Fruit fly (Drosophila melanogaster) whole organism, embryonic: Measurements from ENCODE around the gene CG15425.

ENCODE experiments used
- CG10431 ChIP-seq: fragments of 200-800 bp; sonication (Bioruptor generic); optimal IDR thresholded peaks from 3 replicates; lab custom pipeline; 2018; ENCODE audit warnings: missing biosample characterization, mild to moderate bottlenecking, missing genetic modification characterization
- CG10979 ChIP-seq: fragments of 200-800 bp; sonication (Bioruptor generic); optimal IDR thresholded peaks from 2 replicates; lab custom pipeline; 2018; ENCODE audit warnings: missing biosample characterization, mild to moderate bottlenecking, missing genetic modification characterization, moderate library complexity
- CG11085 ChIP-seq: fragments of 200-800 bp; sonication (Bioruptor generic); IDR thresholded peaks from 2 replicates; pipeline ENCODE4 v1.3.6; 2022; ENCODE audit warnings: missing biosample characterization, missing genetic modification characterization
- CG11093 ChIP-seq: fragments of 200-800 bp; sonication (Bioruptor generic); IDR thresholded peaks from 3 replicates; pipeline ENCODE4 v1.3.6; 2022; ENCODE audit warnings: missing biosample characterization, missing genetic modification characterization
- CG12299 ChIP-seq: fragments of 200-800 bp; sonication (Bioruptor generic); optimal IDR thresholded peaks from 2 replicates; lab custom pipeline; 2018; ENCODE audit warnings: missing biosample characterization, mild to moderate bottlenecking, missing genetic modification characterization
- CG12391 ChIP-seq: fragments of 200-800 bp; sonication (Bioruptor generic); optimal IDR thresholded peaks from 3 replicates; lab custom pipeline; 2018; ENCODE audit warnings: missing biosample characterization, mild to moderate bottlenecking, missing genetic modification characterization, moderate library complexity
- CG12769 ChIP-seq: fragments of 200-800 bp; sonication (Bioruptor generic); optimal IDR thresholded peaks from 2 replicates; lab custom pipeline; 2019; ENCODE audit warnings: missing biosample characterization, mild to moderate bottlenecking, missing genetic modification characterization, moderate library complexity
- CG13894 ChIP-seq: fragments of 200-800 bp; sonication (Bioruptor generic); optimal IDR thresholded peaks from 3 replicates; lab custom pipeline; 2018; ENCODE audit warnings: missing biosample characterization, mild to moderate bottlenecking, missing genetic modification characterization, moderate library complexity
- CG14710 ChIP-seq: fragments of 200-800 bp; sonication (Bioruptor generic); optimal IDR thresholded peaks from 3 replicates; lab custom pipeline; 2019; ENCODE audit warnings: missing biosample characterization, mild to moderate bottlenecking, missing genetic modification characterization, moderate library complexity
- CG16813 ChIP-seq: fragments of 200-800 bp; sonication (Bioruptor generic); IDR thresholded peaks from 3 replicates; pipeline ENCODE4 v1.3.6; 2022; ENCODE audit warnings: missing biosample characterization, missing genetic modification characterization; ENCODE audit not compliant: partially characterized antibody
- CG16863 ChIP-seq: fragments of 200-800 bp; sonication (Bioruptor generic); optimal IDR thresholded peaks from 3 replicates; lab custom pipeline; 2016; ENCODE audit warnings: missing biosample characterization, missing genetic modification characterization
- CG18764 ChIP-seq: fragments of 200-800 bp; sonication (Bioruptor generic); optimal IDR thresholded peaks from 3 replicates; lab custom pipeline; 2016; ENCODE audit warnings: missing biosample characterization, missing genetic modification characterization
- CG2678 ChIP-seq: fragments of 200-800 bp; sonication (Bioruptor generic); optimal IDR thresholded peaks from 3 replicates; lab custom pipeline; 2019; ENCODE audit warnings: missing biosample characterization, mild to moderate bottlenecking, missing genetic modification characterization, moderate library complexity
- CG31224 ChIP-seq: fragments of 200-800 bp; sonication (Bioruptor generic); IDR thresholded peaks from 2 replicates; pipeline ENCODE4 v1.3.6; 2022; ENCODE audit warnings: missing biosample characterization, missing genetic modification characterization
- CG31441 ChIP-seq: fragments of 200-800 bp; sonication (Bioruptor generic); IDR thresholded peaks from 2 replicates; pipeline ENCODE4 v1.3.6; 2022; ENCODE audit warnings: missing biosample characterization, missing genetic modification characterization
- CG32532 ChIP-seq: fragments of 200-800 bp; sonication (Bioruptor generic); IDR thresholded peaks from 2 replicates; pipeline ENCODE4 v1.3.6; 2022; ENCODE audit warnings: missing biosample characterization, missing genetic modification characterization
- CG3847 ChIP-seq: fragments of 200-800 bp; sonication (Bioruptor generic); IDR thresholded peaks from 2 replicates; pipeline ENCODE4 v1.3.6; 2022; ENCODE audit warnings: missing biosample characterization, missing genetic modification characterization
- CG4360 ChIP-seq: fragments of 200-800 bp; sonication (Bioruptor generic); IDR thresholded peaks from 2 replicates; pipeline ENCODE4 v1.3.6; 2022; ENCODE audit warnings: missing biosample characterization, missing genetic modification characterization
- CG43689 ChIP-seq: fragments of 200-800 bp; sonication (Bioruptor generic); IDR thresholded peaks from 2 replicates; pipeline ENCODE4 v1.3.6; 2022; ENCODE audit warnings: missing biosample characterization, missing genetic modification characterization
- Deaf1 ChIP-seq: fragments of 200-800 bp; optimal IDR thresholded peaks from 3 replicates; lab custom pipeline; 2019; ENCODE audit warnings: missing biosample characterization, mild to moderate bottlenecking, missing genetic modification characterization, moderate library complexity
- Dek ChIP-seq: fragments of 200-800 bp; sonication (Bioruptor generic); optimal IDR thresholded peaks from 3 replicates; lab custom pipeline; 2019; ENCODE audit warnings: missing biosample characterization, mild to moderate bottlenecking, missing genetic modification characterization, moderate library complexity
- Lim3 ChIP-seq: fragments of 200-800 bp; sonication (Bioruptor generic); IDR thresholded peaks from 2 replicates; pipeline ENCODE4 v1.3.6; 2022; ENCODE audit warnings: missing biosample characterization, missing genetic modification characterization
- Pdp1 ChIP-seq, 2 experiments: fragments of 200-800 bp; sonication (Bioruptor generic); optimal IDR thresholded peaks; 3 replicates each; lab custom pipeline; 2016; ENCODE audit warnings: missing biosample characterization in 2 of 2, missing genetic modification characterization in 2 of 2, mild to moderate bottlenecking in 1 of 2, moderate library complexity in 1 of 2
- Rx ChIP-seq: fragments of 200-800 bp; sonication (Bioruptor generic); IDR thresholded peaks from 2 replicates; pipeline ENCODE4 v1.3.6; 2022; ENCODE audit warnings: missing biosample characterization, missing genetic modification characterization
- Tbp ChIP-seq: fragments of >200 bp; optimal IDR thresholded peaks from 2 replicates; lab custom pipeline; 2018; ENCODE audit warnings: missing biosample characterization, missing genetic modification characterization
- bigmax ChIP-seq: fragments of 200-800 bp; sonication (Bioruptor generic); optimal IDR thresholded peaks from 2 replicates; lab custom pipeline; 2018; ENCODE audit warnings: missing biosample characterization, mild to moderate bottlenecking, missing genetic modification characterization
- bsh ChIP-seq, 2 experiments: fragments of 200-800 bp; sonication (Bioruptor generic); optimal IDR thresholded peaks; 2 replicates each; lab custom pipeline; 2017 to 2018; ENCODE audit warnings: mild to moderate bottlenecking in 2 of 2, missing biosample characterization in 2 of 2, missing genetic modification characterization in 2 of 2, moderate library complexity in 1 of 2
- cad ChIP-seq: fragments of >200 bp; optimal IDR thresholded peaks from 2 replicates; lab custom pipeline; 2017; ENCODE audit warnings: missing biosample characterization, missing genetic modification characterization
- chif ChIP-seq, 2 experiments: fragments of 200-800 bp; sonication (Bioruptor generic); optimal IDR thresholded peaks; 3 replicates each; lab custom pipeline; 2016; ENCODE audit warnings: missing biosample characterization in 2 of 2, missing genetic modification characterization in 2 of 2
- chinmo ChIP-seq: fragments of 200-800 bp; sonication (Bioruptor generic); IDR thresholded peaks from 4 replicates; pipeline ENCODE4 v1.3.6; 2022; ENCODE audit warnings: missing biosample characterization, missing genetic modification characterization; ENCODE audit not compliant: partially characterized antibody
- crc ChIP-seq: fragments of 200-800 bp; sonication (Bioruptor generic); optimal IDR thresholded peaks from 2 replicates; lab custom pipeline; 2016; ENCODE audit warnings: missing biosample characterization, missing genetic modification characterization
- dpn ChIP-seq, 2 experiments: fragments of 200-800 bp; sonication (Bioruptor generic); optimal IDR thresholded peaks; 3 replicates each; lab custom pipeline; 2016; ENCODE audit warnings: missing biosample characterization in 2 of 2, missing genetic modification characterization in 2 of 2
- eve ChIP-seq, 2 experiments: fragments of >200 bp; optimal IDR thresholded peaks; 2 replicates each; lab custom pipeline; 2017; ENCODE audit warnings: missing biosample characterization in 2 of 2, missing genetic modification characterization in 2 of 2
- gem ChIP-seq: fragments of 200-800 bp; sonication (Bioruptor generic); optimal IDR thresholded peaks from 2 replicates; lab custom pipeline; 2019; ENCODE audit warnings: missing biosample characterization, mild to moderate bottlenecking, missing genetic modification characterization, moderate library complexity
- gsb-n ChIP-seq: fragments of 200-800 bp; sonication (Bioruptor generic); optimal IDR thresholded peaks from 3 replicates; lab custom pipeline; 2018; ENCODE audit warnings: missing biosample characterization, mild to moderate bottlenecking, missing genetic modification characterization
- hth ChIP-seq: fragments of >200 bp; optimal IDR thresholded peaks from 2 replicates; lab custom pipeline; 2017; ENCODE audit warnings: inconsistent platforms
- kni ChIP-seq: fragments of 200-800 bp; sonication (Bioruptor generic); optimal IDR thresholded peaks from 3 replicates; lab custom pipeline; 2017; ENCODE audit warnings: mild to moderate bottlenecking, missing biosample characterization, missing genetic modification reagents, missing genetic modification characterization
- lbe ChIP-seq: fragments of 200-800 bp; sonication (Bioruptor generic); optimal IDR thresholded peaks from 2 replicates; lab custom pipeline; 2016; ENCODE audit warnings: missing biosample characterization, mild to moderate bottlenecking, missing genetic modification characterization
- lilli ChIP-seq: fragments of 200-800 bp; sonication (Bioruptor generic); optimal IDR thresholded peaks from 3 replicates; lab custom pipeline; 2016; ENCODE audit warnings: missing biosample characterization, missing genetic modification characterization
- lola ChIP-seq, 3 experiments: fragments of >200 bp in 2 of 3; fragments of 200-800 bp in 1 of 3; sonication (Bioruptor generic) in 1 of 3; optimal IDR thresholded peaks; 2 replicates each; lab custom pipeline; 2017 to 2019; ENCODE audit warnings: missing biosample characterization in 3 of 3, missing genetic modification characterization in 3 of 3, mild to moderate bottlenecking in 1 of 3, moderate library complexity in 1 of 3
- lov ChIP-seq, 2 experiments: fragments of 200-800 bp in 1 of 2; fragments of >200 bp in 1 of 2; sonication (Bioruptor generic) in 1 of 2; IDR thresholded peaks in 1 of 2; optimal IDR thresholded peaks in 1 of 2; 2 replicates in 1 of 2; 3 replicates in 1 of 2; pipeline versions ENCODE4 v1.3.6 to Lab custom; 2017 to 2022; ENCODE audit warnings: missing biosample characterization in 1 of 2, missing genetic modification characterization in 1 of 2
- psq ChIP-seq: fragments of 200-800 bp; sonication (Bioruptor generic); optimal IDR thresholded peaks from 2 replicates; lab custom pipeline; 2017; ENCODE audit warnings: missing biosample characterization, missing genetic modification characterization
- rib ChIP-seq: fragments of 200-800 bp; sonication (Bioruptor generic); IDR thresholded peaks from 2 replicates; pipeline ENCODE4 v1.3.6; 2022; ENCODE audit warnings: missing biosample characterization, missing genetic modification characterization
- so ChIP-seq: fragments of 200-800 bp; sonication (Bioruptor generic); IDR thresholded peaks from 3 replicates; pipeline ENCODE4 v1.3.6; 2022; ENCODE audit warnings: missing biosample characterization, missing genetic modification characterization
- sob ChIP-seq: fragments of 200-800 bp; sonication (Bioruptor generic); IDR thresholded peaks from 2 replicates; pipeline ENCODE4 v1.3.6; 2022; ENCODE audit warnings: missing biosample characterization, missing genetic modification characterization
- tx ChIP-seq: fragments of 200-800 bp; sonication (Bioruptor generic); optimal IDR thresholded peaks from 2 replicates; lab custom pipeline; 2016; ENCODE audit warnings: missing biosample characterization, missing genetic modification characterization
- vnd ChIP-seq: fragments of 200-800 bp; sonication (Bioruptor generic); IDR thresholded peaks from 3 replicates; pipeline ENCODE4 v1.3.6; 2022; ENCODE audit warnings: missing biosample characterization, missing genetic modification characterization; ENCODE audit not compliant: partially characterized antibody
- vvl ChIP-seq: fragments of 200-800 bp; sonication (Bioruptor generic); IDR thresholded peaks from 2 replicates; pipeline ENCODE4 v1.3.6; 2022; ENCODE audit warnings: missing biosample characterization, missing genetic modification characterization
- zfh1 ChIP-seq: fragments of 200-800 bp; sonication (Bioruptor generic); IDR thresholded peaks from 3 replicates; pipeline ENCODE4 v1.3.6; 2022; ENCODE audit warnings: missing biosample characterization, missing genetic modification characterization

CG15425 gene

DNA sequence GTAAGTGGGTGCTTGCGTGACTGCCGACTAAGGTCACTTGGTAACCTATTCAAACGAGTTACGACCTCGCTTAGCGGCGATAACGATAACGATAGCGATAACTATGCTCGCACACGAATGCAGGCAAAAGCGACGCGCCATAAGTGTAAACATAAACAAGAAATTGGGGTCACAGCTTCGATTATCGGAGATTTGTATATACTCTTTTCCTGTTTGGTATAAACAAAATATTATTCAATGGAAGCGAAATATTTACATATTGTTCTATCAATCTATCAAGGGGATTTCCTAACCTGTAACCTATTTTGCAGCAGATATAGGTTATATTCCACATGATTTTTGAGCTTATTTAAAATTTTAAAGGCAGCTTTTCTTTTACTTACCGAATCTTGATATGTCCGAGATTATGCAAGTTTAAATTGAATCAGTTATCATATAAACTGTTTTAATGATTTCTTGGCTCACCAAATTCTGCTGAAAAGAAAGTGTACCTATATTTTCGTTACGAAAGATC, 28.7 kb downstream of the CG15425 start (continued):
- TF ChIP-seq CG16863 (no peak), CG11093 (GFP tag; lab: Robert Waterston, UW) (0 out of 3 replicates have a peak, but pooled peaks have one; percentile 25), Rx (GFP tag; lab: Robert Waterston, UW) (no peak), Lim3 (no peak), CG12299 (tag; lab: Kevin White, UChicago) (no peak), rib (no peak), tx (GFP tag; lab: Kevin White, UChicago) (peak; percentile 1), hth (lab: Kevin White, UChicago) (no peak), Pdp1 (GFP tag; optimal IDR thresholded peaks at IDR 0.05; lab: Kevin White, UChicago) (peak; percentile 19 to 49), so (GFP tag; lab: Robert Waterston, UW) (no peak), lilli (peak; percentile 21), dpn (GFP tag; optimal IDR thresholded peaks at IDR 0.05; lab: Kevin White, UChicago) (no peak), CG31441 (GFP tag; lab: Robert Waterston, UW) (0 out of 2 replicates have a peak, but pooled peaks have one; percentile 38), CG16813 (GFP tag; lab: Robert Waterston, UW) (no peak), zfh1 (no peak), CG10431 (GFP tag; lab: Kevin White, UChicago) (no peak), eve (GFP tag; optimal IDR thresholded peaks at IDR 0.05; lab: Kevin White, UChicago) (peak in 1 of 2 experiments; percentile 55), psq (GFP tag; lab: Kevin White, UChicago) (no peak), CG2678 (tag; lab: Kevin White, UChicago) (peak; percentile 64), CG18764 (no peak), crc (GFP tag; lab: Kevin White, UChicago) (no peak), chinmo (0 out of 4 replicates have a peak, but pooled peaks have one; percentile 24)

DNA sequence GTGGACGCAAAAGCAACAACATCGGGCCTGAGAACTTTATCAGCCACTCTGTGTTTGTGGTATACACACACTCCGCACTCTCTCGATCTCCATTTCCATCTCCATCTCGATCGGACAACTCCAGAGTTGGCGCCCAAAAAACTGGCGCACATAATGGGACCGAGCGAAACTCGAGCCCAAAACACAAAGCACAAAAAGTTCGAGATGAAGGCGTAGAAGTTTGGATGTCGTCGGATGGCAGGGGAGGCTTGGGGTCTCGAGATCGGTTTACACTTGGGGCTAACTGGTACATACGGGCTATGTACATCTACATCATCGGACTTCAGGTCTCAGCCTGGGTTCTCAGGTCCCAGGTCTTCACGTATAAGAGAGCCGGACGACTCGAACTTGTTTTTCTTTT, 29.3 kb downstream of the CG15425 start:
- TF ChIP-seq CG32532 (GFP tag; lab: Robert Waterston, UW) (0 out of 2 replicates have a peak, but pooled peaks have one; percentile 7), CG43689 (GFP tag; lab: Robert Waterston, UW) (no peak), CG11085 (GFP tag; lab: Robert Waterston, UW) (no peak), bigmax (GFP tag; lab: Kevin White, UChicago) (no peak), Tbp (no peak), CG3847 (0 out of 2 replicates have a peak, but pooled peaks have one; percentile 11), chinmo (0 out of 4 replicates have a peak, but pooled peaks have one; percentile 12), sob (no peak), CG31224 (0 out of 2 replicates have a peak, but pooled peaks have one; percentile 30), kni (GFP tag; lab: Kevin White, UChicago) (peak; percentile 69), CG12769 (tag; lab: Kevin White, UChicago) (peak; percentile 84), CG4360 (0 out of 2 replicates have a peak, but pooled peaks have one; percentile 25), Deaf1 (tag; lab: Kevin White, UChicago) (no peak), cad (GFP tag; lab: Kevin White, UChicago) (no peak), CG13894 (peak; percentile 97)

DNA sequence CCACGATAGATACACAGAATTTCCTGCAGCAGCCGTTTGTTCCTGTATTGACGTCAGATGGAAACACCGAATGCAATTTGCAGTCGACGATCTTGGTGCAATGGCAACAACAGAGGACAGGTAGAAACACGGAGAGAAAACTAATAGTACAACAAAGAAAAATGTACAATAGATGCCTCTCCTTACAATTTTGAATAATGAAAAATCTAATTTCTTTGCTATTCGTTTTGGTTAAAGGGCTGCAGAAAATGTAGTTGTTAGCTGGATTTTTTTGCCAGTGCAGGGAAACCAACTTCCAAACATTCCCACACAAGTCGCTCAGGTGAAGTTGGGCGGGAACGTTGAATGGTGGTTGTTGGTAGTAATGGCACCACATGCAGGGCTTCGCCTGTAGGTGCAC, 29.7 kb downstream of the CG15425 start:
- TF ChIP-seq CG14710 (tag; lab: Kevin White, UChicago) (peak; percentile 9), Dek (tag; lab: Kevin White, UChicago) (no peak), vnd (GFP tag; lab: Robert Waterston, UW) (no peak), lola (GFP tag; optimal IDR thresholded peaks at IDR 0.05; lab: Kevin White, UChicago) (peak in 1 of 3 experiments; percentile 44), CG12391 (peak; percentile 6), CG10979 (tag; lab: Kevin White, UChicago) (peak; percentile 53), CG4360 (0 out of 2 replicates have a peak, but pooled peaks have one; percentile 23), bsh (GFP tag; optimal IDR thresholded peaks at IDR 0.05; lab: Kevin White, UChicago) (peak; percentile 38 to 62), gem (tag; lab: Kevin White, UChicago) (peak; percentile 39), lov (optimal IDR thresholded peaks at IDR 0.05; lab: Kevin White, UChicago) (no peak), lov (GFP tag; IDR thresholded peaks at IDR 0.05; lab: Robert Waterston, UW) (0 out of 3 replicates have a peak, but pooled peaks have one; percentile 28), gsb-n (peak; percentile 5), chif (GFP tag; optimal IDR thresholded peaks at IDR 0.05; lab: Kevin White, UChicago) (peak in 1 of 2 experiments; percentile 30), lbe (GFP tag; lab: Kevin White, UChicago) (peak; percentile 68), vvl (peak; percentile 38; the same call in 1 of the 2 replicates)
